Worm (Caenorhabditis elegans) whole organism, young adult: Measurements from ENCODE around the gene gtf-2H5.

Experiments used
- F55B11.4 ChIP-seq: sonication (generic microtip); optimal IDR thresholded peaks from 2 replicates; lab custom pipeline; 2016; ENCODE audit warnings: missing compliant biosample characterization, missing genetic modification characterization, borderline replicate concordance; ENCODE audit not compliant: insufficient read depth
- mxl-1 ChIP-seq: sonication (generic microtip); optimal IDR thresholded peaks from 2 replicates; lab custom pipeline; 2016; ENCODE audit warnings: missing genetic modification characterization, missing compliant biosample characterization
- nfya-1 ChIP-seq: sonication (generic microtip); optimal IDR thresholded peaks from 2 replicates; lab custom pipeline; 2017; ENCODE audit warnings: antibody characterized with exemption, missing compliant biosample characterization, missing genetic modification characterization, borderline replicate concordance; ENCODE audit not compliant: insufficient read depth
- rcor-1 ChIP-seq: fragments of 200-800 bp; sonication (Bioruptor generic); IDR thresholded peaks from 2 replicates; pipeline ENCODE4 v1.3.6; 2022; ENCODE audit warnings: missing genetic modification reagents, missing genetic modification characterization, missing compliant biosample characterization

ce11 chrIII:555650-556049 is 21.7 kb downstream of the gtf-2H5 start, which contains the start of gene B0353.1:
- no peak for TF ChIP-seq F55B11.4 (tag; lab: Kevin White, UChicago)
- no peak for TF ChIP-seq nfya-1 (tag; lab: Kevin White, UChicago)
- TF ChIP-seq rcor-1: no peak
- TF ChIP-seq mxl-1 (tag; lab: Kevin White, UChicago): no peak
